Worm (Caenorhabditis elegans) whole organism, young adult: ENCODE measurements around the gene arrd-17.

Source experiments
- B0261.1 ChIP-seq: sonication (generic microtip); optimal IDR thresholded peaks from 2 replicates; lab custom pipeline; 2016; ENCODE audit warnings: mild to moderate bottlenecking, missing genetic modification characterization, moderate library complexity, missing compliant biosample characterization
- F49E8.2 ChIP-seq: sonication (generic microtip); optimal IDR thresholded peaks from 3 replicates; lab custom pipeline; 2017; ENCODE audit warnings: missing genetic modification characterization, mild to moderate bottlenecking, missing compliant biosample characterization, antibody characterized with exemption, moderate library complexity; ENCODE audit not compliant: insufficient read depth
- F55B11.4 ChIP-seq: sonication (generic microtip); optimal IDR thresholded peaks from 2 replicates; lab custom pipeline; 2016; ENCODE audit warnings: missing compliant biosample characterization, missing genetic modification characterization, borderline replicate concordance; ENCODE audit not compliant: insufficient read depth
- F57C9.4 ChIP-seq: sonication (generic microtip); optimal IDR thresholded peaks from 2 replicates; lab custom pipeline; 2017; ENCODE audit warnings: mild to moderate bottlenecking, missing genetic modification characterization, missing compliant biosample characterization
- Y56A3A.18 ChIP-seq: fragments of 200-800 bp; sonication (Bioruptor generic); IDR thresholded peaks from 2 replicates; pipeline ENCODE4 v1.3.6; 2022; ENCODE audit warnings: missing genetic modification reagents, missing genetic modification characterization, missing compliant biosample characterization
- aptf-3 ChIP-seq: fragments of 200-800 bp; sonication (Bioruptor generic); IDR thresholded peaks from 2 replicates; pipeline ENCODE4 v1.3.6; 2022; ENCODE audit warnings: missing genetic modification characterization, missing compliant biosample characterization
- attf-3 ChIP-seq: fragments of 200-800 bp; sonication (Bioruptor generic); conservative IDR thresholded peaks from 2 replicates; pipeline ENCODE4 v1.3.6; 2022; ENCODE audit warnings: missing genetic modification reagents, missing genetic modification characterization, missing compliant biosample characterization
- attf-5 ChIP-seq: fragments of 200-800 bp; sonication (Bioruptor generic); optimal IDR thresholded peaks from 2 replicates; lab custom pipeline; 2018; ENCODE audit warnings: mild to moderate bottlenecking, missing genetic modification characterization, missing compliant biosample characterization
- bed-2 ChIP-seq: fragments of 200-800 bp; sonication (Bioruptor generic); IDR thresholded peaks from 2 replicates; pipeline ENCODE4 v1.3.6; 2022; ENCODE audit warnings: missing genetic modification reagents, missing genetic modification characterization, missing compliant biosample characterization
- cebp-1 ChIP-seq, 2 experiments: fragments of 200-800 bp in 1 of 2; sonication (Bioruptor generic) in 1 of 2; sonication (generic microtip) in 1 of 2; IDR thresholded peaks in 1 of 2; optimal IDR thresholded peaks in 1 of 2; 2 replicates each; pipeline versions ENCODE4 v1.3.6 to Lab custom; 2017 to 2022; ENCODE audit warnings: missing compliant biosample characterization in 2 of 2, missing genetic modification characterization in 2 of 2, mild to moderate bottlenecking in 1 of 2, missing genetic modification reagents in 1 of 2, moderate library complexity in 1 of 2
- ceh-40 ChIP-seq: fragments of 200-800 bp; sonication (Bioruptor generic); IDR thresholded peaks from 2 replicates; pipeline ENCODE4 v1.3.6; 2022; ENCODE audit warnings: missing genetic modification characterization, missing compliant biosample characterization
- ceh-79 ChIP-seq: sonication (generic microtip); optimal IDR thresholded peaks from 2 replicates; lab custom pipeline; 2017; ENCODE audit warnings: mild to moderate bottlenecking, missing genetic modification characterization, missing compliant biosample characterization
- die-1 ChIP-seq: sonication (generic microtip); optimal IDR thresholded peaks from 2 replicates; lab custom pipeline; 2016; ENCODE audit warnings: missing genotype, mild to moderate bottlenecking, missing genetic modification characterization, missing compliant biosample characterization
- efl-1 ChIP-seq: fragments of 150-350 bp; optimal IDR thresholded peaks from 2 replicates; lab custom pipeline; 2014; ENCODE audit warnings: missing biosample characterization, missing genetic modification reagents, missing genetic modification characterization
- hlh-26 ChIP-seq: fragments of 200-800 bp; sonication (Bioruptor generic); conservative IDR thresholded peaks from 2 replicates; pipeline ENCODE4 v1.3.6; 2022; ENCODE audit warnings: missing genetic modification reagents, missing genetic modification characterization, missing compliant biosample characterization
- hmg-1.2 ChIP-seq: fragments of 200-800 bp; sonication (Bioruptor generic); IDR thresholded peaks from 2 replicates; pipeline ENCODE4 v1.3.6; 2022; ENCODE audit warnings: missing genetic modification reagents, missing genetic modification characterization, missing compliant biosample characterization
- hsf-1 ChIP-seq: fragments of 200-800 bp; sonication (Bioruptor generic); IDR thresholded peaks from 2 replicates; pipeline ENCODE4 v1.3.6; 2022; ENCODE audit warnings: missing genetic modification reagents, missing genetic modification characterization, missing compliant biosample characterization
- lag-1 ChIP-seq: fragments of 200-800 bp; sonication (Bioruptor generic); IDR thresholded peaks from 2 replicates; pipeline ENCODE4 v1.3.6; 2022; ENCODE audit warnings: missing genetic modification reagents, missing genetic modification characterization, missing compliant biosample characterization
- let-607 ChIP-seq, 2 experiments: fragments of 200-800 bp in 1 of 2; sonication (Bioruptor generic) in 1 of 2; sonication (generic microtip) in 1 of 2; optimal IDR thresholded peaks; 2 replicates each; lab custom pipeline; 2016 to 2018; ENCODE audit warnings: mild to moderate bottlenecking in 2 of 2, missing compliant biosample characterization in 2 of 2, missing genetic modification characterization in 2 of 2, moderate library complexity in 2 of 2, missing genotype in 1 of 2
- lsy-27 ChIP-seq: sonication (generic microtip); optimal IDR thresholded peaks from 2 replicates; lab custom pipeline; 2017; ENCODE audit warnings: missing genetic modification characterization, mild to moderate bottlenecking, missing compliant biosample characterization, antibody characterized with exemption, missing genotype, borderline replicate concordance; ENCODE audit not compliant: insufficient read depth
- madf-8 ChIP-seq: fragments of 200-800 bp; sonication (Bioruptor generic); conservative IDR thresholded peaks from 2 replicates; pipeline ENCODE4 v1.3.6; 2022; ENCODE audit warnings: missing genetic modification reagents, missing genetic modification characterization, missing compliant biosample characterization
- mel-28 ChIP-seq: sonication (generic microtip); optimal IDR thresholded peaks from 2 replicates; lab custom pipeline; 2016; ENCODE audit warnings: borderline replicate concordance, mild to moderate bottlenecking, missing genetic modification characterization, missing compliant biosample characterization
- nfya-1 ChIP-seq: sonication (generic microtip); optimal IDR thresholded peaks from 2 replicates; lab custom pipeline; 2017; ENCODE audit warnings: antibody characterized with exemption, missing compliant biosample characterization, missing genetic modification characterization, borderline replicate concordance; ENCODE audit not compliant: insufficient read depth
- nhr-120 ChIP-seq: fragments of 200-800 bp; sonication (Bioruptor generic); IDR thresholded peaks from 2 replicates; pipeline ENCODE4 v1.3.6; 2022; ENCODE audit warnings: missing genetic modification characterization, missing compliant biosample characterization
- pbrm-1 ChIP-seq: fragments of 200-800 bp; sonication (Bioruptor generic); IDR thresholded peaks from 2 replicates; pipeline ENCODE4 v1.3.6; 2022; ENCODE audit warnings: missing genetic modification reagents, missing genetic modification characterization, missing compliant biosample characterization
- pha-4 ChIP-seq: fragments of 150-350 bp; sonication (generic microtip); optimal IDR thresholded peaks from 2 replicates; lab custom pipeline; 2014; ENCODE audit warnings: missing biosample characterization, missing genetic modification reagents, missing genetic modification characterization
- sdz-38 ChIP-seq: sonication (generic microtip); optimal IDR thresholded peaks from 2 replicates; lab custom pipeline; 2016; ENCODE audit warnings: missing genotype, missing genetic modification characterization, missing compliant biosample characterization
- snpc-4 ChIP-seq, 5 experiments: fragments of 150-350 bp in 1 of 5; sonication (generic microtip) in 4 of 5; optimal IDR thresholded peaks; 2 replicates each; lab custom pipeline; 2014 to 2018; ENCODE audit warnings: missing genetic modification characterization in 5 of 5, missing biosample characterization in 3 of 5, antibody characterized with exemption in 2 of 5, mild to moderate bottlenecking in 2 of 5, missing compliant biosample characterization in 2 of 5, missing genotype in 2 of 5, moderate library complexity in 2 of 5, missing genetic modification reagents in 1 of 5
- unc-62 ChIP-seq: fragments of 150-350 bp; optimal IDR thresholded peaks from 2 replicates; lab custom pipeline; 2014; ENCODE audit warnings: missing biosample characterization, missing genetic modification reagents, missing genetic modification characterization
- zim-3 ChIP-seq: sonication (generic microtip); optimal IDR thresholded peaks from 2 replicates; lab custom pipeline; 2017; ENCODE audit warnings: mild to moderate bottlenecking, missing genetic modification characterization, moderate library complexity, missing compliant biosample characterization
- ztf-25 ChIP-seq: fragments of 200-800 bp; sonication (Bioruptor generic); IDR thresholded peaks from 2 replicates; pipeline ENCODE4 v1.3.6; 2022; ENCODE audit warnings: missing genetic modification reagents, missing genetic modification characterization, missing compliant biosample characterization
- ztf-26 ChIP-seq: sonication (generic microtip); optimal IDR thresholded peaks from 2 replicates; lab custom pipeline; 2017; ENCODE audit warnings: missing genetic modification characterization, missing compliant biosample characterization
- ztf-3 ChIP-seq: fragments of 200-800 bp; sonication (Bioruptor generic); optimal IDR thresholded peaks from 2 replicates; lab custom pipeline; 2018; ENCODE audit warnings: mild to moderate bottlenecking, missing genetic modification characterization, missing compliant biosample characterization
- ztf-6 ChIP-seq: fragments of 200-800 bp; sonication (Bioruptor generic); IDR thresholded peaks from 2 replicates; pipeline ENCODE4 v1.3.6; 2022; ENCODE audit warnings: missing genetic modification reagents, missing genetic modification characterization, missing compliant biosample characterization

The arrd-17 gene

ce11 chrIII:13666406-13666805 is 35.8 kb upstream of the arrd-17 start:
- TF ChIP-seq ceh-79: no peak
- no peak for TF ChIP-seq sdz-38 (tag; lab: Kevin White, UChicago)
- TF ChIP-seq F57C9.4 (tag; lab: Kevin White, UChicago): no peak
- TF ChIP-seq let-607 (tag; optimal IDR thresholded peaks at IDR 0.05; lab: Kevin White, UChicago): no peak
- TF ChIP-seq snpc-4 (GFP tag; optimal IDR thresholded peaks at IDR 0.05; lab: Kevin White, UChicago): no peak
- no peak for TF ChIP-seq snpc-4 (tag; optimal IDR thresholded peaks at IDR 0.05; lab: Kevin White, UChicago)
- no peak for TF ChIP-seq lag-1 (GFP tag; lab: Robert Waterston, UW)
- TF ChIP-seq Y56A3A.18 (GFP tag; lab: Robert Waterston, UW): no peak
- no peak for TF ChIP-seq B0261.1 (tag; lab: Kevin White, UChicago)
- no peak for TF ChIP-seq ceh-40 (GFP tag; lab: Robert Waterston, UW)
- no peak for TF ChIP-seq hsf-1
- TF ChIP-seq die-1 (tag; lab: Kevin White, UChicago): no peak
- TF ChIP-seq lsy-27 (tag; lab: Kevin White, UChicago): no peak
- TF ChIP-seq cebp-1 (GFP tag; IDR thresholded peaks at IDR 0.05; lab: Robert Waterston, UW): no peak
- no peak for TF ChIP-seq cebp-1 (tag; optimal IDR thresholded peaks at IDR 0.05; lab: Kevin White, UChicago)
- TF ChIP-seq F55B11.4 (tag; lab: Kevin White, UChicago): no peak
- no peak for TF ChIP-seq hmg-1.2 (GFP tag; lab: Robert Waterston, UW)

ce11 chrIII:13660123-13660522 is 29.5 kb upstream of the arrd-17 start:
- TF ChIP-seq pha-4 (tag; lab: Kevin White, UChicago): no peak
- no peak for TF ChIP-seq F49E8.2 (tag; lab: Kevin White, UChicago)
- no peak for TF ChIP-seq ztf-6 (GFP tag; lab: Robert Waterston, UW)
- TF ChIP-seq pbrm-1 (GFP tag; lab: Robert Waterston, UW): no peak
- no peak for TF ChIP-seq hlh-26
- no peak for TF ChIP-seq ceh-79
- no peak for TF ChIP-seq nhr-120
- no peak for TF ChIP-seq madf-8 (GFP tag; lab: Robert Waterston, UW)
- TF ChIP-seq ztf-26 (tag; lab: Kevin White, UChicago): no peak
- TF ChIP-seq mel-28 (tag; lab: Kevin White, UChicago): no peak
- no peak for TF ChIP-seq ztf-25 (GFP tag; lab: Robert Waterston, UW)
- no peak for TF ChIP-seq efl-1 (GFP tag; lab: Kevin White, UChicago)
- TF ChIP-seq bed-2 (GFP tag; lab: Robert Waterston, UW): no peak
- no peak for TF ChIP-seq aptf-3
- TF ChIP-seq zim-3 (tag; lab: Kevin White, UChicago): no peak
- TF ChIP-seq, all 124 proteins: peak for 0

- TF ChIP-seq attf-3 (GFP tag; lab: Robert Waterston, UW) (no peak), F49E8.2 (tag; lab: Kevin White, UChicago) (no peak), unc-62 (GFP tag; lab: Kevin White, UChicago) (no peak), nfya-1 (tag; lab: Kevin White, UChicago) (no peak), attf-5 (GFP tag; lab: Kevin White, UChicago) (no peak), ztf-3 (GFP tag; lab: Kevin White, UChicago) (no peak)
Observed at ce11 chrIII:13659028-13659427, 28.4 kb upstream of the arrd-17 start.
